Fruit fly (Drosophila melanogaster) whole organism, embryonic: ENCODE measurements around the gene Bet1.

Source experiments
- BEAF-32 ChIP-seq: fragments of 200-800 bp; sonication (Bioruptor generic); optimal IDR thresholded peaks from 3 replicates; lab custom pipeline; 2017; ENCODE audit warnings: missing biosample characterization, missing genetic modification characterization, mild to moderate bottlenecking, moderate library complexity, missing genetic modification reagents
- Bdp1 ChIP-seq: fragments of 200-800 bp; sonication (Bioruptor generic); optimal IDR thresholded peaks from 3 replicates; lab custom pipeline; 2016; ENCODE audit warnings: missing biosample characterization, missing genetic modification characterization
- CG10147 ChIP-seq: fragments of 200-800 bp; sonication (Bioruptor generic); optimal IDR thresholded peaks from 2 replicates; lab custom pipeline; 2019; ENCODE audit warnings: missing biosample characterization, mild to moderate bottlenecking, missing genetic modification characterization, moderate library complexity
- CG11085 ChIP-seq: fragments of 200-800 bp; sonication (Bioruptor generic); IDR thresholded peaks from 2 replicates; pipeline ENCODE4 v1.3.6; 2022; ENCODE audit warnings: missing biosample characterization, missing genetic modification characterization
- CG12299 ChIP-seq: fragments of 200-800 bp; sonication (Bioruptor generic); optimal IDR thresholded peaks from 2 replicates; lab custom pipeline; 2018; ENCODE audit warnings: missing biosample characterization, mild to moderate bottlenecking, missing genetic modification characterization
- CG13894 ChIP-seq: fragments of 200-800 bp; sonication (Bioruptor generic); optimal IDR thresholded peaks from 3 replicates; lab custom pipeline; 2018; ENCODE audit warnings: missing biosample characterization, mild to moderate bottlenecking, missing genetic modification characterization, moderate library complexity
- CG15514 ChIP-seq: fragments of 200-800 bp; sonication (Bioruptor generic); optimal IDR thresholded peaks from 3 replicates; lab custom pipeline; 2017; ENCODE audit warnings: missing biosample characterization, missing genetic modification characterization, mild to moderate bottlenecking, moderate library complexity, missing genetic modification reagents
- CG16779 ChIP-seq: fragments of 200-800 bp; sonication (Bioruptor generic); IDR thresholded peaks from 2 replicates; pipeline ENCODE4 v1.3.6; 2022; ENCODE audit warnings: missing biosample characterization, missing genetic modification characterization
- CG16813 ChIP-seq: fragments of 200-800 bp; sonication (Bioruptor generic); IDR thresholded peaks from 3 replicates; pipeline ENCODE4 v1.3.6; 2022; ENCODE audit warnings: missing biosample characterization, missing genetic modification characterization; ENCODE audit not compliant: partially characterized antibody
- CG34224 ChIP-seq: fragments of 200-800 bp; sonication (Bioruptor generic); IDR thresholded peaks from 3 replicates; pipeline ENCODE4 v1.3.6; 2022; ENCODE audit warnings: missing biosample characterization, missing genetic modification characterization; ENCODE audit not compliant: partially characterized antibody
- CG4617 ChIP-seq: fragments of 200-800 bp; sonication (Bioruptor generic); optimal IDR thresholded peaks from 3 replicates; lab custom pipeline; 2016; ENCODE audit warnings: missing biosample characterization, missing genetic modification characterization, borderline replicate concordance
- CG7928 ChIP-seq: fragments of 200-800 bp; sonication (Bioruptor generic); optimal IDR thresholded peaks from 2 replicates; lab custom pipeline; 2017; ENCODE audit warnings: missing biosample characterization, mild to moderate bottlenecking, missing genetic modification characterization
- CG8388 ChIP-seq: fragments of 200-800 bp; sonication (Bioruptor generic); optimal IDR thresholded peaks from 2 replicates; lab custom pipeline; 2019; ENCODE audit warnings: missing biosample characterization, mild to moderate bottlenecking, missing genetic modification characterization, moderate library complexity
- Dref ChIP-seq: fragments of 200-800 bp; sonication (Bioruptor generic); IDR thresholded peaks from 2 replicates; pipeline ENCODE4 v1.3.6; 2022; ENCODE audit warnings: missing biosample characterization, missing genetic modification characterization
- Drgx ChIP-seq: fragments of 200-800 bp; sonication (Bioruptor generic); IDR thresholded peaks from 2 replicates; pipeline ENCODE4 v1.3.6; 2022; ENCODE audit warnings: missing biosample characterization, missing genetic modification characterization
- Ets97D ChIP-seq: fragments of 200-800 bp; sonication (Bioruptor generic); optimal IDR thresholded peaks from 3 replicates; lab custom pipeline; 2016; ENCODE audit warnings: missing biosample characterization, missing genetic modification characterization
- Hmr ChIP-seq: fragments of 200-800 bp; sonication (Bioruptor generic); optimal IDR thresholded peaks from 3 replicates; lab custom pipeline; 2017; ENCODE audit warnings: mild to moderate bottlenecking, missing biosample characterization, missing genetic modification reagents, missing genetic modification characterization
- Lhr ChIP-seq: fragments of 200-800 bp; sonication (Bioruptor generic); optimal IDR thresholded peaks from 3 replicates; lab custom pipeline; 2017; ENCODE audit warnings: mild to moderate bottlenecking, missing biosample characterization, missing genetic modification reagents, missing genetic modification characterization
- MESR4 ChIP-seq: fragments of 200-800 bp; sonication (Bioruptor generic); optimal IDR thresholded peaks from 2 replicates; lab custom pipeline; 2018; ENCODE audit warnings: missing biosample characterization, mild to moderate bottlenecking, missing genetic modification characterization, moderate library complexity
- Mes4 ChIP-seq: fragments of 200-800 bp; sonication (Bioruptor generic); optimal IDR thresholded peaks from 2 replicates; lab custom pipeline; 2016; ENCODE audit warnings: missing biosample characterization, missing genetic modification characterization
- Myb ChIP-seq: fragments of 200-800 bp; sonication (Bioruptor generic); optimal IDR thresholded peaks from 2 replicates; lab custom pipeline; 2016; ENCODE audit warnings: missing biosample characterization, missing genetic modification characterization
- Nf-YA ChIP-seq: fragments of 200-800 bp; sonication (Bioruptor generic); IDR thresholded peaks from 2 replicates; pipeline ENCODE4 v1.3.6; 2022; ENCODE audit warnings: missing biosample characterization, missing genetic modification characterization
- Rx ChIP-seq: fragments of 200-800 bp; sonication (Bioruptor generic); IDR thresholded peaks from 2 replicates; pipeline ENCODE4 v1.3.6; 2022; ENCODE audit warnings: missing biosample characterization, missing genetic modification characterization
- Spps ChIP-seq: fragments of 200-800 bp; sonication (Bioruptor generic); optimal IDR thresholded peaks from 2 replicates; lab custom pipeline; 2018; ENCODE audit warnings: missing biosample characterization, mild to moderate bottlenecking, missing genetic modification characterization
- Trl ChIP-seq, 3 experiments: fragments of >200 bp in 2 of 3; fragments of 200-800 bp in 1 of 3; sonication (Bioruptor generic) in 1 of 3; optimal IDR thresholded peaks; 2 replicates in 1 of 3; 3 replicates in 2 of 3; lab custom pipeline; 2016 to 2017; ENCODE audit warnings: missing biosample characterization in 1 of 3, missing genetic modification characterization in 1 of 3
- Xrp1 ChIP-seq: fragments of 200-800 bp; sonication (Bioruptor generic); IDR thresholded peaks from 2 replicates; pipeline ENCODE4 v1.3.6; 2022; ENCODE audit warnings: missing biosample characterization, missing genetic modification characterization
- ab ChIP-seq: fragments of 200-800 bp; sonication (Bioruptor generic); optimal IDR thresholded peaks from 2 replicates; lab custom pipeline; 2016; ENCODE audit warnings: missing biosample characterization, missing genetic modification characterization
- bsh ChIP-seq, 2 experiments: fragments of 200-800 bp; sonication (Bioruptor generic); optimal IDR thresholded peaks; 2 replicates each; lab custom pipeline; 2017 to 2018; ENCODE audit warnings: mild to moderate bottlenecking in 2 of 2, missing biosample characterization in 2 of 2, missing genetic modification characterization in 2 of 2, moderate library complexity in 1 of 2
- ci ChIP-seq: fragments of 200-800 bp; sonication (Bioruptor generic); IDR thresholded peaks from 3 replicates; pipeline ENCODE4 v1.3.6; 2022; ENCODE audit warnings: missing biosample characterization, missing genetic modification characterization
- crol ChIP-seq: fragments of 200-800 bp; sonication (Bioruptor generic); IDR thresholded peaks from 2 replicates; pipeline ENCODE4 v1.3.6; 2022; ENCODE audit warnings: missing biosample characterization, missing genetic modification characterization
- crp ChIP-seq, 2 experiments: fragments of 200-800 bp; sonication (Bioruptor generic); optimal IDR thresholded peaks; 2 replicates in 1 of 2; 3 replicates in 1 of 2; lab custom pipeline; 2017; ENCODE audit warnings: missing biosample characterization in 2 of 2, missing genetic modification characterization in 2 of 2, mild to moderate bottlenecking in 1 of 2, moderate library complexity in 1 of 2
- ftz-f1 ChIP-seq: fragments of 200-800 bp; sonication (Bioruptor generic); optimal IDR thresholded peaks from 2 replicates; lab custom pipeline; 2016; ENCODE audit warnings: missing biosample characterization, missing genetic modification characterization
- gfzf ChIP-seq: fragments of 200-800 bp; sonication (Bioruptor generic); optimal IDR thresholded peaks from 2 replicates; lab custom pipeline; 2016; ENCODE audit warnings: missing biosample characterization, mild to moderate bottlenecking, missing genetic modification characterization, moderate library complexity
- gsb-n ChIP-seq: fragments of 200-800 bp; sonication (Bioruptor generic); optimal IDR thresholded peaks from 3 replicates; lab custom pipeline; 2018; ENCODE audit warnings: missing biosample characterization, mild to moderate bottlenecking, missing genetic modification characterization
- insv ChIP-seq, 2 experiments: fragments of 200-800 bp; sonication (Bioruptor generic); optimal IDR thresholded peaks; 3 replicates each; lab custom pipeline; 2016 to 2018; ENCODE audit warnings: missing biosample characterization in 2 of 2, missing genetic modification characterization in 2 of 2
- pfk ChIP-seq: fragments of 200-800 bp; sonication (Bioruptor generic); optimal IDR thresholded peaks from 2 replicates; lab custom pipeline; 2018; ENCODE audit warnings: missing biosample characterization, mild to moderate bottlenecking, missing genetic modification characterization, moderate library complexity
- pita ChIP-seq: fragments of 200-800 bp; sonication (Bioruptor generic); optimal IDR thresholded peaks from 2 replicates; lab custom pipeline; 2017; ENCODE audit warnings: missing biosample characterization, mild to moderate bottlenecking, missing genetic modification characterization
- pros ChIP-seq: fragments of 200-800 bp; sonication (Bioruptor generic); optimal IDR thresholded peaks from 3 replicates; lab custom pipeline; 2019; ENCODE audit warnings: missing biosample characterization, mild to moderate bottlenecking, missing genetic modification characterization, moderate library complexity
- rib ChIP-seq: fragments of 200-800 bp; sonication (Bioruptor generic); IDR thresholded peaks from 2 replicates; pipeline ENCODE4 v1.3.6; 2022; ENCODE audit warnings: missing biosample characterization, missing genetic modification characterization
- scrt ChIP-seq: fragments of 200-800 bp; sonication (Bioruptor generic); optimal IDR thresholded peaks from 2 replicates; lab custom pipeline; 2018; ENCODE audit warnings: missing biosample characterization, mild to moderate bottlenecking, missing genetic modification characterization, moderate library complexity
- sens-2 ChIP-seq: fragments of 200-800 bp; sonication (Bioruptor generic); IDR thresholded peaks from 2 replicates; pipeline ENCODE4 v1.3.6; 2022; ENCODE audit warnings: missing biosample characterization, missing genetic modification characterization
- seq ChIP-seq: fragments of 200-800 bp; sonication (Bioruptor generic); IDR thresholded peaks from 2 replicates; pipeline ENCODE4 v1.3.6; 2022; ENCODE audit warnings: missing biosample characterization, missing genetic modification characterization
- sob ChIP-seq: fragments of 200-800 bp; sonication (Bioruptor generic); IDR thresholded peaks from 2 replicates; pipeline ENCODE4 v1.3.6; 2022; ENCODE audit warnings: missing biosample characterization, missing genetic modification characterization
- stwl ChIP-seq: fragments of 200-800 bp; sonication (Bioruptor generic); optimal IDR thresholded peaks from 3 replicates; lab custom pipeline; 2018; ENCODE audit warnings: missing biosample characterization, mild to moderate bottlenecking, missing genetic modification characterization, moderate library complexity
- vnd ChIP-seq: fragments of 200-800 bp; sonication (Bioruptor generic); IDR thresholded peaks from 3 replicates; pipeline ENCODE4 v1.3.6; 2022; ENCODE audit warnings: missing biosample characterization, missing genetic modification characterization; ENCODE audit not compliant: partially characterized antibody
- vvl ChIP-seq: fragments of 200-800 bp; sonication (Bioruptor generic); IDR thresholded peaks from 2 replicates; pipeline ENCODE4 v1.3.6; 2022; ENCODE audit warnings: missing biosample characterization, missing genetic modification characterization
- yki ChIP-seq: fragments of >200 bp; optimal IDR thresholded peaks from 3 replicates; lab custom pipeline; 2018

Bet1 gene

DNA sequence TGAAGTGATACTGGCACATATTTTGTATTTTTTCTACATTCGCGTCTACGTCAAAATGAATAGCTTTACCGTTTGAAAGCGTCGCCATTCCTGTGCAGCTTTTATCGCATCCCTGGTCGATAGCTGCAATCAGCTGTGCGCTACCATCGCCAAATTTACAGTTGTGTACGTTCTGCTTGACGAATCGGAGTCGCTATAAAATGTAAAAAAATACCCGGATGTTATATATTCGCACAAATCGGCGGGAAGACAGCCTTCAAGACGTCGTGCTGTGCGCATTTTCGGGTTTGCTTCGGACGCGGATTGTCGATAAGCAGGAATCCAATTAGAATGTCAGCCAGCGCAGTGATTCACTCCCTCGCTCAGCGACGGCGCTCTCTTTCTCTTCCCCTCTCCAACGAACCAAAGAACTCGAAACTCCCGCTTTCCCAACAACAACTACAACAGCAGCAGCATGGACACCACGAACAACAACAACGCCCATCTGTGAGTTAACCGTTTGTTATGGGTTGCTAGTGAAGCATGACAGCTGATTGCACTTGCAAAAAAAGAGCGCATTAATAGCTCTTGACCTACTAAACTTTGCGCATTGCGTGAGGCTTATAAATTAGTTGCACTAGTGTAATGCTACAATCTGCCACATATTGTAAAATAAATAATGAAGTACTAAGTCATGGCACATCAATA lies 33.6 kb downstream of the Bet1 start:
- TF ChIP-seq Ets97D (GFP tag; lab: Kevin White, UChicago) (peak; percentile 78), CG16779 (GFP tag; lab: Robert Waterston, UW) (no peak), insv (GFP tag; optimal IDR thresholded peaks at IDR 0.05; lab: Kevin White, UChicago) (peak; percentile 51 to 93), CG12299 (peak; percentile 55), stwl (tag; lab: Kevin White, UChicago) (peak; percentile 12), CG11085 (GFP tag; lab: Robert Waterston, UW) (no peak), Spps (tag; lab: Kevin White, UChicago) (no peak), ftz-f1 (GFP tag; lab: Kevin White, UChicago) (no peak), Hmr (GFP tag; lab: Kevin White, UChicago) (peak; percentile 1), MESR4 (peak; percentile 68), ci (GFP tag; lab: Robert Waterston, UW) (0 out of 3 replicates have a peak, but pooled peaks have one; percentile 58), Nf-YA (GFP tag; lab: Robert Waterston, UW) (peak; percentile 6; the same call in 1 of the 2 replicates), pita (peak; percentile 50), pros (GFP tag; lab: Kevin White, UChicago) (peak; percentile 55), CG34224 (GFP tag; lab: Robert Waterston, UW) (peak; percentile 44; the same call in 1 of the 3 replicates), CG15514 (GFP tag; lab: Kevin White, UChicago) (peak; percentile 33), scrt (GFP tag; lab: Kevin White, UChicago) (peak; percentile 17), CG16813 (GFP tag; lab: Robert Waterston, UW) (no peak; the same call in 2 of the 3 replicates), seq (GFP tag; lab: Robert Waterston, UW) (0 out of 2 replicates have a peak, but pooled peaks have one; percentile 50), vnd (GFP tag; lab: Robert Waterston, UW) (no peak), Rx (GFP tag; lab: Robert Waterston, UW) (no peak), Mes4 (GFP tag; lab: Kevin White, UChicago) (no peak), gsb-n (tag; lab: Kevin White, UChicago) (peak; percentile 73), sens-2 (GFP tag; lab: Robert Waterston, UW) (peak; percentile 43; the same call in 1 of the 2 replicates), Dref (peak; percentile 57; the same call in 1 of the 2 replicates), yki (peak; percentile 10), Myb (GFP tag; lab: Kevin White, UChicago) (peak; percentile 38), rib (peak; percentile 18; the same call in 1 of the 2 replicates), Lhr (peak; percentile 62), sob (0 out of 2 replicates have a peak, but pooled peaks have one; percentile 4), Xrp1 (peak; percentile 1; the same call in 1 of the 2 replicates), ab (GFP tag; lab: Kevin White, UChicago) (no peak), crol (peak; percentile 94), pfk (no peak), Drgx (GFP tag; lab: Robert Waterston, UW) (0 out of 2 replicates have a peak, but pooled peaks have one; percentile 36), gfzf (GFP tag; lab: Kevin White, UChicago) (peak; percentile 0), crp (GFP tag; optimal IDR thresholded peaks at IDR 0.05; lab: Kevin White, UChicago) (peak; percentile 75 to 96), CG13894 (tag; lab: Kevin White, UChicago) (peak; percentile 29), CG8388 (GFP tag; lab: Kevin White, UChicago) (no peak), CG7928 (GFP tag; lab: Kevin White, UChicago) (peak; percentile 95), Trl (optimal IDR thresholded peaks at IDR 0.05; lab: Kevin White, UChicago) (peak; percentile 77), Trl (GFP tag; optimal IDR thresholded peaks at IDR 0.05; lab: Kevin White, UChicago) (no peak), vvl (GFP tag; lab: Robert Waterston, UW) (0 out of 2 replicates have a peak, but pooled peaks have one; percentile 5), CG10147 (peak; percentile 19), bsh (GFP tag; optimal IDR thresholded peaks at IDR 0.05; lab: Kevin White, UChicago) (no peak), Bdp1 (GFP tag; lab: Kevin White, UChicago) (peak; percentile 36), BEAF-32 (GFP tag; lab: Kevin White, UChicago) (peak; percentile 4), CG4617 (GFP tag; lab: Kevin White, UChicago) (peak; percentile 20)
